Fruit fly (Drosophila melanogaster): ENCODE results near the gene msb1l.

- TF ChIP-seq CG14655 (GFP tag; optimal IDR thresholded peaks at IDR 0.05), result no peak
- TF ChIP-seq CG8159 (tag; optimal IDR thresholded peaks at IDR 0.05), result no peak
- no peak for TF ChIP-seq CG12605 (GFP tag; IDR thresholded peaks at IDR 0.05)
- no peak for TF ChIP-seq gl (tag; optimal IDR thresholded peaks at IDR 0.05)
- TF ChIP-seq CG4496 (GFP tag; IDR thresholded peaks at IDR 0.05), result no peak
- no peak for TF ChIP-seq CG15710 (tag; optimal IDR thresholded peaks at IDR 0.05)
- no peak for TF ChIP-seq EcR (GFP tag; optimal IDR thresholded peaks at IDR 0.05)
- TF ChIP-seq Snoo (tag; optimal IDR thresholded peaks at IDR 0.05), result no peak
- no peak for TF ChIP-seq CG34367 (tag; optimal IDR thresholded peaks at IDR 0.05)
- no peak for TF ChIP-seq D1 (tag; optimal IDR thresholded peaks at IDR 0.05)
- no peak for TF ChIP-seq CG13204 (GFP tag; optimal IDR thresholded peaks at IDR 0.05)
- TF ChIP-seq CG10348 (GFP tag; IDR thresholded peaks at IDR 0.05), result no peak
- no peak for TF ChIP-seq CG32121 (GFP tag; IDR thresholded peaks at IDR 0.05)
- no peak for TF ChIP-seq fd96Ca (GFP tag; IDR thresholded peaks at IDR 0.05)
Measured at dm6 chr2L:19563029-19563980, 14.2 kb upstream of the msb1l start, which contains the start of gene CG13078.

Measured in whole organism, pupa.